Fruit fly (Drosophila melanogaster) whole organism, embryonic: ENCODE measurements around the gene CG33108.

Source experiments
- Awh ChIP-seq: fragments of 200-800 bp; sonication (Bioruptor generic); IDR thresholded peaks from 2 replicates; pipeline ENCODE4, ENCODE4 v1.3.6; 2022; ENCODE audit warnings: missing biosample characterization, missing genetic modification characterization
- CG10209 ChIP-seq: fragments of 200-800 bp; sonication (Bioruptor generic); optimal IDR thresholded peaks from 3 replicates; lab custom pipeline; 2017; ENCODE audit warnings: missing biosample characterization, mild to moderate bottlenecking, missing genetic modification characterization, missing genetic modification reagents
- CG10366 ChIP-seq: fragments of 200-800 bp; sonication (Bioruptor generic); IDR thresholded peaks from 2 replicates; pipeline ENCODE4 v1.3.6; 2022; ENCODE audit warnings: missing biosample characterization, missing genetic modification characterization
- CG11085 ChIP-seq: fragments of 200-800 bp; sonication (Bioruptor generic); IDR thresholded peaks from 2 replicates; pipeline ENCODE4 v1.3.6; 2022; ENCODE audit warnings: missing biosample characterization, missing genetic modification characterization
- CG12391 ChIP-seq: fragments of 200-800 bp; sonication (Bioruptor generic); optimal IDR thresholded peaks from 3 replicates; lab custom pipeline; 2018; ENCODE audit warnings: missing biosample characterization, mild to moderate bottlenecking, missing genetic modification characterization, moderate library complexity
- CG13775 ChIP-seq: fragments of 200-800 bp; sonication (Bioruptor generic); optimal IDR thresholded peaks from 3 replicates; lab custom pipeline; 2017; ENCODE audit warnings: missing biosample characterization, mild to moderate bottlenecking, missing genetic modification characterization
- CG1602 ChIP-seq: fragments of 200-800 bp; sonication (Bioruptor generic); optimal IDR thresholded peaks from 3 replicates; lab custom pipeline; 2016; ENCODE audit warnings: missing biosample characterization, missing genetic modification characterization
- CG18262 ChIP-seq: fragments of 200-800 bp; optimal IDR thresholded peaks from 3 replicates; lab custom pipeline; 2019; ENCODE audit warnings: missing biosample characterization, mild to moderate bottlenecking, missing genetic modification characterization, moderate library complexity
- CG18599 ChIP-seq: fragments of 200-800 bp; sonication (Bioruptor generic); optimal IDR thresholded peaks from 3 replicates; lab custom pipeline; 2017; ENCODE audit warnings: missing biosample characterization, missing genetic modification characterization, mild to moderate bottlenecking, moderate library complexity, missing genetic modification reagents
- CG2202 ChIP-seq: fragments of 200-800 bp; sonication (Bioruptor generic); optimal IDR thresholded peaks from 2 replicates; lab custom pipeline; 2018; ENCODE audit warnings: missing biosample characterization, mild to moderate bottlenecking, missing genetic modification characterization
- CG2678 ChIP-seq: fragments of 200-800 bp; sonication (Bioruptor generic); optimal IDR thresholded peaks from 3 replicates; lab custom pipeline; 2019; ENCODE audit warnings: missing biosample characterization, mild to moderate bottlenecking, missing genetic modification characterization, moderate library complexity
- CG30403 ChIP-seq: fragments of 200-800 bp; sonication (Bioruptor generic); optimal IDR thresholded peaks from 3 replicates; lab custom pipeline; 2016; ENCODE audit warnings: missing biosample characterization, missing genetic modification characterization
- CG3281 ChIP-seq: fragments of 200-800 bp; sonication (Bioruptor generic); optimal IDR thresholded peaks from 3 replicates; lab custom pipeline; 2017; ENCODE audit warnings: missing biosample characterization, mild to moderate bottlenecking, missing genetic modification characterization
- CG34422 ChIP-seq: fragments of 200-800 bp; sonication (Bioruptor generic); IDR thresholded peaks from 3 replicates; pipeline ENCODE4 v1.3.6; 2022; ENCODE audit warnings: missing biosample characterization, missing genetic modification characterization
- CG3838 ChIP-seq: fragments of 200-800 bp; sonication (Bioruptor generic); optimal IDR thresholded peaks from 3 replicates; lab custom pipeline; 2016; ENCODE audit warnings: missing biosample characterization, missing genetic modification characterization
- CG5180 ChIP-seq: fragments of 200-800 bp; sonication (Bioruptor generic); optimal IDR thresholded peaks from 3 replicates; lab custom pipeline; 2017; ENCODE audit warnings: missing biosample characterization, missing genetic modification characterization, mild to moderate bottlenecking, moderate library complexity, missing genetic modification reagents
- CG7372 ChIP-seq: fragments of 200-800 bp; sonication (Bioruptor generic); IDR thresholded peaks from 2 replicates; pipeline ENCODE4 v1.3.6; 2022; ENCODE audit warnings: missing biosample characterization, missing genetic modification characterization
- CG7556 ChIP-seq: fragments of 200-800 bp; sonication (Bioruptor generic); optimal IDR thresholded peaks from 2 replicates; lab custom pipeline; 2017; ENCODE audit warnings: missing biosample characterization, mild to moderate bottlenecking, missing genetic modification characterization
- CG7839 ChIP-seq: fragments of 200-800 bp; sonication (Bioruptor generic); optimal IDR thresholded peaks from 3 replicates; lab custom pipeline; 2018; ENCODE audit warnings: missing biosample characterization, mild to moderate bottlenecking, missing genetic modification characterization, moderate library complexity
- CG9797 ChIP-seq: fragments of 200-800 bp; sonication (Bioruptor generic); optimal IDR thresholded peaks from 3 replicates; lab custom pipeline; 2018; ENCODE audit warnings: missing biosample characterization, mild to moderate bottlenecking, missing genetic modification characterization
- D19A ChIP-seq: fragments of 200-800 bp; optimal IDR thresholded peaks from 3 replicates; lab custom pipeline; 2019; ENCODE audit warnings: missing biosample characterization, mild to moderate bottlenecking, missing genetic modification characterization, moderate library complexity
- Deaf1 ChIP-seq: fragments of 200-800 bp; optimal IDR thresholded peaks from 3 replicates; lab custom pipeline; 2019; ENCODE audit warnings: missing biosample characterization, mild to moderate bottlenecking, missing genetic modification characterization, moderate library complexity
- Fer1 ChIP-seq: fragments of 200-800 bp; sonication (Bioruptor generic); optimal IDR thresholded peaks from 2 replicates; lab custom pipeline; 2017; ENCODE audit warnings: missing biosample characterization, mild to moderate bottlenecking, missing genetic modification characterization
- Fer2 ChIP-seq: fragments of 200-800 bp; sonication (Bioruptor generic); optimal IDR thresholded peaks from 2 replicates; lab custom pipeline; 2018; ENCODE audit warnings: missing biosample characterization, mild to moderate bottlenecking, missing genetic modification characterization, moderate library complexity
- HLH3B ChIP-seq: fragments of 200-800 bp; sonication (Bioruptor generic); IDR thresholded peaks from 2 replicates; pipeline ENCODE4 v1.3.6; 2022; ENCODE audit warnings: missing biosample characterization, missing genetic modification characterization
- MBD-R2 ChIP-seq: fragments of 200-800 bp; sonication (Bioruptor generic); IDR thresholded peaks from 2 replicates; pipeline ENCODE4 v1.3.6; 2022; ENCODE audit warnings: missing biosample characterization, missing genetic modification characterization
- Nf-YB ChIP-seq: fragments of 200-800 bp; sonication (Bioruptor generic); optimal IDR thresholded peaks from 3 replicates; lab custom pipeline; 2019; ENCODE audit warnings: missing biosample characterization, mild to moderate bottlenecking, missing genetic modification characterization, moderate library complexity
- Sox100B ChIP-seq: fragments of 200-800 bp; sonication (Bioruptor generic); optimal IDR thresholded peaks from 3 replicates; lab custom pipeline; 2018; ENCODE audit warnings: missing biosample characterization, mild to moderate bottlenecking, missing genetic modification characterization
- Sox102F ChIP-seq: fragments of 200-800 bp; sonication (Bioruptor generic); optimal IDR thresholded peaks from 2 replicates; lab custom pipeline; 2018; ENCODE audit warnings: missing biosample characterization, mild to moderate bottlenecking, missing genetic modification characterization, moderate library complexity
- Ssrp ChIP-seq: fragments of 200-800 bp; sonication (Bioruptor generic); optimal IDR thresholded peaks from 2 replicates; lab custom pipeline; 2018; ENCODE audit warnings: missing biosample characterization, mild to moderate bottlenecking, missing genetic modification characterization, moderate library complexity
- Trl ChIP-seq, 3 experiments: fragments of >200 bp in 2 of 3; fragments of 200-800 bp in 1 of 3; sonication (Bioruptor generic) in 1 of 3; optimal IDR thresholded peaks; 2 replicates in 1 of 3; 3 replicates in 2 of 3; lab custom pipeline; 2016 to 2017; ENCODE audit warnings: missing biosample characterization in 1 of 3, missing genetic modification characterization in 1 of 3
- amos ChIP-seq: fragments of 200-800 bp; sonication (Bioruptor generic); IDR thresholded peaks from 2 replicates; pipeline ENCODE4 v1.3.6; 2022; ENCODE audit warnings: missing biosample characterization, missing genetic modification characterization; ENCODE audit not compliant: partially characterized antibody
- ap ChIP-seq: fragments of 200-800 bp; sonication (Bioruptor generic); IDR thresholded peaks from 2 replicates; pipeline ENCODE4 v1.3.6; 2022; ENCODE audit warnings: missing biosample characterization, missing genetic modification characterization
- bsh ChIP-seq, 2 experiments: fragments of 200-800 bp; sonication (Bioruptor generic); optimal IDR thresholded peaks; 2 replicates each; lab custom pipeline; 2017 to 2018; ENCODE audit warnings: mild to moderate bottlenecking in 2 of 2, missing biosample characterization in 2 of 2, missing genetic modification characterization in 2 of 2, moderate library complexity in 1 of 2
- chn ChIP-seq: fragments of 200-800 bp; sonication (Bioruptor generic); optimal IDR thresholded peaks from 2 replicates; lab custom pipeline; 2016; ENCODE audit warnings: missing biosample characterization, missing genetic modification characterization
- cwo ChIP-seq: fragments of 200-800 bp; sonication (Bioruptor generic); optimal IDR thresholded peaks from 3 replicates; lab custom pipeline; 2017; ENCODE audit warnings: missing biosample characterization, missing genetic modification characterization, mild to moderate bottlenecking, moderate library complexity, missing genetic modification reagents
- fd64A ChIP-seq: fragments of 200-800 bp; sonication (Bioruptor generic); optimal IDR thresholded peaks from 3 replicates; lab custom pipeline; 2018; ENCODE audit warnings: missing biosample characterization, mild to moderate bottlenecking, missing genetic modification characterization
- lola ChIP-seq, 3 experiments: fragments of >200 bp in 2 of 3; fragments of 200-800 bp in 1 of 3; sonication (Bioruptor generic) in 1 of 3; optimal IDR thresholded peaks; 2 replicates each; lab custom pipeline; 2017 to 2019; ENCODE audit warnings: missing biosample characterization in 3 of 3, missing genetic modification characterization in 3 of 3, mild to moderate bottlenecking in 1 of 3, moderate library complexity in 1 of 3
- mirr ChIP-seq: fragments of 200-800 bp; sonication (Bioruptor generic); optimal IDR thresholded peaks from 3 replicates; lab custom pipeline; 2018; ENCODE audit warnings: missing biosample characterization, mild to moderate bottlenecking, missing genetic modification characterization
- pho ChIP-seq: fragments of 200-800 bp; sonication (Bioruptor generic); optimal IDR thresholded peaks from 2 replicates; lab custom pipeline; 2016; ENCODE audit warnings: missing biosample characterization, missing genetic modification characterization
- phol ChIP-seq: fragments of 200-800 bp; sonication (Bioruptor generic); optimal IDR thresholded peaks from 3 replicates; lab custom pipeline; 2018; ENCODE audit warnings: missing biosample characterization, mild to moderate bottlenecking, missing genetic modification characterization, moderate library complexity
- pros ChIP-seq: fragments of 200-800 bp; sonication (Bioruptor generic); optimal IDR thresholded peaks from 3 replicates; lab custom pipeline; 2019; ENCODE audit warnings: missing biosample characterization, mild to moderate bottlenecking, missing genetic modification characterization, moderate library complexity
- ranshi ChIP-seq: fragments of 200-800 bp; sonication (Bioruptor generic); IDR thresholded peaks from 2 replicates; pipeline ENCODE4 v1.3.6; 2022; ENCODE audit warnings: missing biosample characterization, missing genetic modification characterization
- sob ChIP-seq: fragments of 200-800 bp; sonication (Bioruptor generic); IDR thresholded peaks from 2 replicates; pipeline ENCODE4 v1.3.6; 2022; ENCODE audit warnings: missing biosample characterization, missing genetic modification characterization
- trem ChIP-seq: fragments of 200-800 bp; optimal IDR thresholded peaks from 3 replicates; lab custom pipeline; 2019; ENCODE audit warnings: missing biosample characterization, mild to moderate bottlenecking, missing genetic modification characterization, moderate library complexity
- wek ChIP-seq: fragments of 200-800 bp; sonication (Bioruptor generic); optimal IDR thresholded peaks from 3 replicates; lab custom pipeline; 2018; ENCODE audit warnings: missing biosample characterization, mild to moderate bottlenecking, missing genetic modification characterization, moderate library complexity
- zen ChIP-seq: fragments of 200-800 bp; sonication (Bioruptor generic); optimal IDR thresholded peaks from 3 replicates; lab custom pipeline; 2018; ENCODE audit warnings: missing biosample characterization, mild to moderate bottlenecking, missing genetic modification characterization, moderate library complexity

CG33108 gene

DNA sequence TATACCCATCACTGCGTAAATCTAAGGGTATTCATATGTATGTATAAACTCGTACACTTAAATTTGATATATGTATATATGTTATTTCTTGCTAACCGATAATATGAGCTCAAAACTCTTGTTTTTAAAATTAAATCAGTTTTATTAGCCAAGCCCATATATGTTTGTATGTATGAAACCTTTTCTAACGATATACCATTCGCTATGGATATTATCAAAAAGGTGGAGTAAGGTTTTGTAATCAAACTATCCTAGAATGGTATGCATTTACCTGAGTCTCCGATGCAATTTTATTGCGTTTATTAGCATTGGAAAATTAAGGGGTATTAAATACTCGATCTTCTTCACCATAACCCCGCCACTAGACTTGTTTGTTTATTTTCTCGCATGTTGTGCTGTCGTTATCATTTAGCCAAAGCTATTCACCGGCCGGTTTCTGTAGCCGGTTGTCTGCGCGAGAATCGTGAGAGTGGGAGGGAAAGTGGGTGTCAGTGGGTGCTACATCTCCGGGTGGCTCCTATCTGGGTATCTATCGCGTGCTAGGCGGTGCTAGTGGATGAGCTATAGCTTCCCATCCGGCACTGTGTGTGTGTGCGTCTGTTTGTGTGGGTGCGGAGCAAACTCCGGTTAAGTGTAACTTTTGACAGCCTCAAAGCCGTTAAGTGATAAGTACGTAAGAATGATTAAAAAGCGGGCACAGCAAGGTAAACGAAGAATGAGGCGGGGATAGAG, 12.5 kb downstream of the CG33108 start (continued):
- TF ChIP-seq CG30403 (GFP tag; lab: Kevin White, UChicago) (peak; percentile 48), Sox100B (GFP tag; lab: Kevin White, UChicago) (peak; percentile 45), CG18262 (tag; lab: Kevin White, UChicago) (peak; percentile 60), CG10209 (GFP tag; lab: Kevin White, UChicago) (no peak), pho (GFP tag; lab: Kevin White, UChicago) (peak; percentile 19), fd64A (GFP tag; lab: Kevin White, UChicago) (peak; percentile 6), chn (GFP tag; lab: Kevin White, UChicago) (no peak), Nf-YB (GFP tag; lab: Kevin White, UChicago) (no peak), wek (GFP tag; lab: Kevin White, UChicago) (no peak), Trl (optimal IDR thresholded peaks at IDR 0.05; lab: Kevin White, UChicago) (no peak), Trl (GFP tag; optimal IDR thresholded peaks at IDR 0.05; lab: Kevin White, UChicago) (peak; percentile 17), sob (GFP tag; lab: Robert Waterston, UW) (peak; percentile 20; the same call in 1 of the 2 replicates), ranshi (no peak), CG10366 (GFP tag; lab: Robert Waterston, UW) (no peak), CG3838 (GFP tag; lab: Kevin White, UChicago) (no peak), Sox102F (GFP tag; lab: Kevin White, UChicago) (peak; percentile 19), bsh (GFP tag; optimal IDR thresholded peaks at IDR 0.05; lab: Kevin White, UChicago) (peak in 1 of 2 experiments; percentile 1), cwo (GFP tag; lab: Kevin White, UChicago) (peak; percentile 70), CG18599 (peak; percentile 9), pros (no peak), CG13775 (GFP tag; lab: Kevin White, UChicago) (peak; percentile 21), HLH3B (GFP tag; lab: Robert Waterston, UW) (no peak), D19A (tag; lab: Kevin White, UChicago) (peak; percentile 29), ap (GFP tag; lab: Robert Waterston, UW) (no peak), lola (GFP tag; optimal IDR thresholded peaks at IDR 0.05; lab: Kevin White, UChicago) (peak in 1 of 3 experiments; percentile 22), CG3281 (GFP tag; lab: Kevin White, UChicago) (peak; percentile 1), MBD-R2 (GFP tag; lab: Robert Waterston, UW) (peak; percentile 15; the same call in 1 of the 2 replicates), Fer1 (GFP tag; lab: Kevin White, UChicago) (no peak), CG5180 (GFP tag; lab: Kevin White, UChicago) (peak; percentile 5), CG12391 (tag; lab: Kevin White, UChicago) (peak; percentile 34), mirr (peak; percentile 39), zen (tag; lab: Kevin White, UChicago) (no peak), CG2202 (tag; lab: Kevin White, UChicago) (no peak), CG34422 (peak; percentile 40; the same call in 1 of the 3 replicates), Fer2 (no peak), Awh (GFP tag; lab: Robert Waterston, UW) (peak; percentile 19; the same call in 1 of the 2 replicates), CG7839 (tag; lab: Kevin White, UChicago) (peak; percentile 61), CG1602 (GFP tag; lab: Kevin White, UChicago) (no peak), CG9797 (GFP tag; lab: Kevin White, UChicago) (no peak), phol (tag; lab: Kevin White, UChicago) (peak; percentile 22), CG7556 (GFP tag; lab: Kevin White, UChicago) (peak; percentile 55), amos (GFP tag; lab: Robert Waterston, UW) (no peak), CG7372 (GFP tag; lab: Robert Waterston, UW) (no peak), trem (no peak), Deaf1 (tag; lab: Kevin White, UChicago) (no peak), CG11085 (no peak), Ssrp (peak; percentile 13), CG2678 (tag; lab: Kevin White, UChicago) (peak; percentile 76)
